In the genomic region with DNA sequence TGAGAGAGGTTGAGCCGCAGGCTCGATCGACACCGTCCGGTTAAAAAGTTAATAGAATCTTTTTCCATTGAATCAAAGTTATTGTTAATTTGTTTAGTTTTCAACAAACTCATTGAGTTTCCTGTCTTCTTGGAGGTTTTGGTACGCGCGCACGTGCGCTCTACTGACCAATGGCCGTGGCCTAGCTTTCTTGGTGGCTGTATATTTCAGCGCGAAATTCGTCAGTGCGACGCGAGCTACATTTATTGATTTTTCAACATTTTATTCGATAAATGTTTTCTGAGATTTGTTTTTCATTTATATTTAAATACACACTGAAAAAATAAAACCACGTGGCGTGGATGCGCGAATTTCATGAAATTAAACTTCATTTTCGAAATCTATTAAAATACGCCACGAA, we compare ENCODE assay signal across 3 worm cellular contexts.
TF ChIP-seq lines count a peak whose summit lies in the region.

Gene bir-1 (plus strand): TSS at position 312 of the 400 bp plus-strand sequence.

TF ChIP-seq in whole organism, L4 larva, 104 proteins besides CTCF, POLR2A, EP300 and RAD21 (continued from another document and continues in another):
- peak in 1 of 2 experiments; percentile 87 for TF ChIP-seq hif-1 (tag; optimal IDR thresholded peaks at IDR 0.05; lab: Kevin White, UChicago)
- TF ChIP-seq F10B5.3 (tag; optimal IDR thresholded peaks at IDR 0.05; lab: Kevin White, UChicago), result no peak
- peak; percentile 41 for TF ChIP-seq hlh-11 (tag; optimal IDR thresholded peaks at IDR 0.05; lab: Kevin White, UChicago)
- TF ChIP-seq nhr-6 (tag; optimal IDR thresholded peaks at IDR 0.05; lab: Kevin White, UChicago), result peak; percentile 85
- TF ChIP-seq rbr-2 (tag; optimal IDR thresholded peaks at IDR 0.05; lab: Kevin White, UChicago), result peak; percentile 26
- TF ChIP-seq skn-1 (tag; optimal IDR thresholded peaks at IDR 0.05; lab: Kevin White, UChicago), result no peak
- TF ChIP-seq nhr-237 (tag; optimal IDR thresholded peaks at IDR 0.05; lab: Kevin White, UChicago), result no peak
- no peak for TF ChIP-seq nhr-42 (GFP tag; IDR thresholded peaks at IDR 0.05; lab: Robert Waterston, UW)
- peak; percentile 96 for TF ChIP-seq mes-2 (tag; optimal IDR thresholded peaks at IDR 0.05; lab: Kevin White, UChicago; ENCODE audit: poor library complexity, severe bottlenecking)
- TF ChIP-seq zfp-2 (tag; optimal IDR thresholded peaks at IDR 0.05; lab: Kevin White, UChicago), result no peak
- TF ChIP-seq ces-1 (GFP tag; optimal IDR thresholded peaks at IDR 0.05; lab: Kevin White, UChicago), result no peak
- no peak for TF ChIP-seq nhr-10 (tag; optimal IDR thresholded peaks at IDR 0.05; lab: Kevin White, UChicago)
- TF ChIP-seq dmd-9 (GFP tag; IDR thresholded peaks at IDR 0.05; lab: Robert Waterston, UW), result 0 out of 2 replicates have a peak, but pooled peaks have one; percentile 48
- TF ChIP-seq php-3 (GFP tag; IDR thresholded peaks at IDR 0.05; lab: Robert Waterston, UW), result no peak
- TF ChIP-seq ztf-7 (tag; optimal IDR thresholded peaks at IDR 0.05; lab: Kevin White, UChicago), result no peak
- peak; percentile 82 for TF ChIP-seq mxl-3 (GFP tag; optimal IDR thresholded peaks at IDR 0.05; lab: Kevin White, UChicago)
- no peak for TF ChIP-seq ceh-32 (tag; optimal IDR thresholded peaks at IDR 0.05; lab: Kevin White, UChicago; ENCODE audit: poor library complexity)
- peak; percentile 64 for TF ChIP-seq mep-1 (tag; optimal IDR thresholded peaks at IDR 0.05; lab: Kevin White, UChicago)
- no peak for TF ChIP-seq lin-15B (tag; optimal IDR thresholded peaks at IDR 0.05; lab: Kevin White, UChicago)
- no peak for TF ChIP-seq saeg-2 (GFP tag; IDR thresholded peaks at IDR 0.05; lab: Robert Waterston, UW)
- TF ChIP-seq spr-1 (tag; optimal IDR thresholded peaks at IDR 0.05; lab: Kevin White, UChicago), result no peak
- no peak for TF ChIP-seq aly-2 (tag; optimal IDR thresholded peaks at IDR 0.05; lab: Kevin White, UChicago)
- TF ChIP-seq hlh-30 (tag; optimal IDR thresholded peaks at IDR 0.05; lab: Kevin White, UChicago; ENCODE audit: insufficient read depth), result peak; percentile 72
- peak; percentile 48 for TF ChIP-seq T20F7.1 (GFP tag; optimal IDR thresholded peaks at IDR 0.05; lab: Kevin White, UChicago)
- no peak for TF ChIP-seq daf-19 (GFP tag; conservative IDR thresholded peaks at IDR 0.05; lab: Robert Waterston, UW)
- no peak for TF ChIP-seq snpc-1.2 (GFP tag; IDR thresholded peaks at IDR 0.05; lab: Robert Waterston, UW)
- TF ChIP-seq F44E2.7 (GFP tag; IDR thresholded peaks at IDR 0.05; lab: Robert Waterston, UW), result no peak
- TF ChIP-seq dmd-6 (GFP tag; IDR thresholded peaks at IDR 0.05; lab: Robert Waterston, UW), result peak; percentile 47; the same call in 1 of the 2 replicates
- TF ChIP-seq dmd-8 (GFP tag; IDR thresholded peaks at IDR 0.05; lab: Robert Waterston, UW), result no peak
- peak; percentile 44 to 90 for TF ChIP-seq mdl-1 (tag; optimal IDR thresholded peaks at IDR 0.05; lab: Kevin White, UChicago)
- no peak for TF ChIP-seq Y48G9A.11 (GFP tag; IDR thresholded peaks at IDR 0.05; lab: Robert Waterston, UW)
- peak; percentile 83 for TF ChIP-seq lin-38 (GFP tag; IDR thresholded peaks at IDR 0.05; lab: Robert Waterston, UW)
- no peak for TF ChIP-seq egl-27 (tag; optimal IDR thresholded peaks at IDR 0.05; lab: Kevin White, UChicago)
- TF ChIP-seq dve-1 (tag; optimal IDR thresholded peaks at IDR 0.05; lab: Kevin White, UChicago; ENCODE audit: insufficient read depth), result peak; percentile 24
- no peak for TF ChIP-seq spr-3 (GFP tag; optimal IDR thresholded peaks at IDR 0.05; lab: Kevin White, UChicago)
- TF ChIP-seq hmg-1.1 (GFP tag; IDR thresholded peaks at IDR 0.05; lab: Robert Waterston, UW), result peak; percentile 53; the same call in 1 of the 2 replicates
- TF ChIP-seq lin-29 (GFP tag; IDR thresholded peaks at IDR 0.05; lab: Robert Waterston, UW), result no peak
- no peak for TF ChIP-seq attf-4 (tag; optimal IDR thresholded peaks at IDR 0.05; lab: Kevin White, UChicago)
- no peak for TF ChIP-seq Y5F2A.4 (GFP tag; optimal IDR thresholded peaks at IDR 0.05; lab: Kevin White, UChicago)
- no peak for TF ChIP-seq lin-13 (GFP tag; optimal IDR thresholded peaks at IDR 0.05; lab: Kevin White, UChicago)
- peak; percentile 88 for TF ChIP-seq unc-130 (GFP tag; optimal IDR thresholded peaks at IDR 0.05; lab: Kevin White, UChicago)
- no peak for TF ChIP-seq F26F4.8 (GFP tag; conservative IDR thresholded peaks at IDR 0.05; lab: Robert Waterston, UW)

TF ChIP-seq in whole organism, late embryonic, 69 proteins besides CTCF, POLR2A, EP300 and RAD21 (continued from another document):
- peak; percentile 39 for TF ChIP-seq ref-2 (tag; optimal IDR thresholded peaks at IDR 0.05; lab: Kevin White, UChicago)
- peak; percentile 34 for TF ChIP-seq pqm-1 (tag; optimal IDR thresholded peaks at IDR 0.05; lab: Kevin White, UChicago)
- TF ChIP-seq ttx-3 (tag; optimal IDR thresholded peaks at IDR 0.05; lab: Kevin White, UChicago), result no peak
- no peak for TF ChIP-seq C38D4.7 (GFP tag; optimal IDR thresholded peaks at IDR 0.05; lab: Kevin White, UChicago)
- no peak for TF ChIP-seq pha-4 (tag; optimal IDR thresholded peaks at IDR 0.05; lab: Kevin White, UChicago)
- TF ChIP-seq K09A11.1 (tag; optimal IDR thresholded peaks at IDR 0.05; lab: Kevin White, UChicago; ENCODE audit: insufficient read depth), result no peak
- TF ChIP-seq dve-1 (tag; optimal IDR thresholded peaks at IDR 0.05; lab: Kevin White, UChicago), result no peak
- TF ChIP-seq eyg-1 (tag; optimal IDR thresholded peaks at IDR 0.05; lab: Kevin White, UChicago), result no peak
- no peak for TF ChIP-seq ahr-1 (tag; optimal IDR thresholded peaks at IDR 0.05; lab: Kevin White, UChicago)
- peak; percentile 95 for TF ChIP-seq ceh-48 (tag; optimal IDR thresholded peaks at IDR 0.05; lab: Kevin White, UChicago)
- no peak for TF ChIP-seq gmeb-2 (tag; optimal IDR thresholded peaks at IDR 0.05; lab: Kevin White, UChicago)
- TF ChIP-seq ceh-31 (tag; optimal IDR thresholded peaks at IDR 0.05; lab: Kevin White, UChicago), result peak; percentile 94
- TF ChIP-seq Y22D7AL.16 (tag; optimal IDR thresholded peaks at IDR 0.05; lab: Kevin White, UChicago), result no peak
- TF ChIP-seq ceh-2 (tag; optimal IDR thresholded peaks at IDR 0.05; lab: Kevin White, UChicago), result peak; percentile 93
- TF ChIP-seq unc-3 (GFP tag; conservative IDR thresholded peaks at IDR 0.05; lab: Robert Waterston, UW), result no peak
- TF ChIP-seq unc-3 (tag; optimal IDR thresholded peaks at IDR 0.05; lab: Kevin White, UChicago), result no peak
- TF ChIP-seq fkh-10 (GFP tag; optimal IDR thresholded peaks at IDR 0.05; lab: Kevin White, UChicago), result no peak
- TF ChIP-seq hlh-30 (tag; optimal IDR thresholded peaks at IDR 0.05; lab: Kevin White, UChicago; ENCODE audit: insufficient read depth), result peak; percentile 50
- no peak for TF ChIP-seq pat-9 (tag; optimal IDR thresholded peaks at IDR 0.05; lab: Kevin White, UChicago)
- no peak for TF ChIP-seq hlh-13 (GFP tag; optimal IDR thresholded peaks at IDR 0.05; lab: Kevin White, UChicago)
- no peak for TF ChIP-seq sox-4 (tag; optimal IDR thresholded peaks at IDR 0.05; lab: Kevin White, UChicago)
- no peak for TF ChIP-seq madf-2 (tag; optimal IDR thresholded peaks at IDR 0.05; lab: Kevin White, UChicago)
- TF ChIP-seq nhr-232 (tag; optimal IDR thresholded peaks at IDR 0.05; lab: Kevin White, UChicago), result no peak
- no peak for TF ChIP-seq hlh-15 (tag; optimal IDR thresholded peaks at IDR 0.05; lab: Kevin White, UChicago)
- no peak for TF ChIP-seq ceh-30 (tag; optimal IDR thresholded peaks at IDR 0.05; lab: Kevin White, UChicago)
- TF ChIP-seq tbx-2 (tag; optimal IDR thresholded peaks at IDR 0.05; lab: Kevin White, UChicago), result peak; percentile 91
- peak; percentile 33 for TF ChIP-seq ceh-18 (tag; optimal IDR thresholded peaks at IDR 0.05; lab: Kevin White, UChicago)
- peak; percentile 70 for TF ChIP-seq hlh-8 (tag; optimal IDR thresholded peaks at IDR 0.05; lab: Kevin White, UChicago)
- TF ChIP-seq che-1 (tag; optimal IDR thresholded peaks at IDR 0.05; lab: Kevin White, UChicago), result no peak
- TF ChIP-seq unc-86 (tag; optimal IDR thresholded peaks at IDR 0.05; lab: Kevin White, UChicago), result no peak
- no peak for TF ChIP-seq ceh-9 (tag; optimal IDR thresholded peaks at IDR 0.05; lab: Kevin White, UChicago)
- TF ChIP-seq nfya-1 (tag; optimal IDR thresholded peaks at IDR 0.05; lab: Kevin White, UChicago), result peak; percentile 79
- TF ChIP-seq ceh-22 (tag; optimal IDR thresholded peaks at IDR 0.05; lab: Kevin White, UChicago), result no peak
- peak; percentile 59 for TF ChIP-seq rnt-1 (tag; optimal IDR thresholded peaks at IDR 0.05; lab: Kevin White, UChicago)
- no peak for TF ChIP-seq unc-55 (GFP tag; optimal IDR thresholded peaks at IDR 0.05; lab: Kevin White, UChicago)
- no peak for TF ChIP-seq ceh-45 (GFP tag; IDR thresholded peaks at IDR 0.05; lab: Robert Waterston, UW)
- TF ChIP-seq lim-6 (tag; optimal IDR thresholded peaks at IDR 0.05; lab: Kevin White, UChicago), result peak; percentile 38
- TF ChIP-seq F13H6.1 (tag; optimal IDR thresholded peaks at IDR 0.05; lab: Kevin White, UChicago), result no peak
- TF ChIP-seq sox-2 (GFP tag; IDR thresholded peaks at IDR 0.05; lab: Robert Waterston, UW), result no peak
- TF ChIP-seq pag-3 (tag; optimal IDR thresholded peaks at IDR 0.05; lab: Kevin White, UChicago; ENCODE audit: borderline replicate concordance), result no peak
- peak; percentile 54 for TF ChIP-seq unc-42 (tag; optimal IDR thresholded peaks at IDR 0.05; lab: Kevin White, UChicago)
- no peak for TF ChIP-seq ceh-24 (tag; optimal IDR thresholded peaks at IDR 0.05; lab: Kevin White, UChicago)
- TF ChIP-seq hlh-6 (tag; optimal IDR thresholded peaks at IDR 0.05; lab: Kevin White, UChicago), result no peak
- TF ChIP-seq pros-1 (tag; optimal IDR thresholded peaks at IDR 0.05; lab: Kevin White, UChicago), result no peak

TF ChIP-seq in whole organism, mixed stage, embryonic, 35 proteins besides CTCF, POLR2A, EP300 and RAD21 (continued from another document):
- no peak for TF ChIP-seq mab-5 (tag; optimal IDR thresholded peaks at IDR 0.05; lab: Kevin White, UChicago)
- no peak for TF ChIP-seq sptf-1 (tag; optimal IDR thresholded peaks at IDR 0.05; lab: Kevin White, UChicago)
- TF ChIP-seq lsy-2 (tag; optimal IDR thresholded peaks at IDR 0.05; lab: Kevin White, UChicago), result peak; percentile 51
- no peak for TF ChIP-seq snpc-4 (tag; optimal IDR thresholded peaks at IDR 0.05; lab: Kevin White, UChicago)
- TF ChIP-seq ceh-43 (GFP tag; optimal IDR thresholded peaks at IDR 0.05; lab: Kevin White, UChicago), result no peak
